Worm (Caenorhabditis elegans): Measurements from ENCODE around the gene frpr-1.

- TF ChIP-seq let-526 (GFP tag; IDR thresholded peaks at IDR 0.05) (no peak), ceh-91 (GFP tag; IDR thresholded peaks at IDR 0.05) (no peak), T07F8.4 (tag; optimal IDR thresholded peaks at IDR 0.05) (no peak), nhr-80 (tag; optimal IDR thresholded peaks at IDR 0.05) (no peak), K12H6.12 (tag; optimal IDR thresholded peaks at IDR 0.05) (no peak), B0336.3 (GFP tag; IDR thresholded peaks at IDR 0.05) (no peak), F22D6.2 (tag; optimal IDR thresholded peaks at IDR 0.05) (no peak), mes-4 (tag; optimal IDR thresholded peaks at IDR 0.05) (no peak), unc-62 (GFP tag; optimal IDR thresholded peaks at IDR 0.05) (no peak), F49E8.2 (tag; optimal IDR thresholded peaks at IDR 0.05; ENCODE audit: insufficient read depth) (no peak), madf-8 (GFP tag; conservative IDR thresholded peaks at IDR 0.05) (no peak), pha-4 (tag; optimal IDR thresholded peaks at IDR 0.05) (no peak), Y67H2A.10 (GFP tag; conservative IDR thresholded peaks at IDR 0.05) (no peak), zim-3 (tag; optimal IDR thresholded peaks at IDR 0.05) (no peak)
These were observed 6.2 kb downstream of the frpr-1 start, which contains the start of gene C02B8.12 for ce11 chrX:8123194-8123593.
